Worm (Caenorhabditis elegans) whole organism, L1 larva: ENCODE measurements around the gene R12C12.6.

Experiments
- C04F5.9 ChIP-seq: sonication (generic microtip); optimal IDR thresholded peaks from 2 replicates; lab custom pipeline; 2016; ENCODE audit warnings: missing genetic modification characterization, missing compliant biosample characterization
- C16A3.4 ChIP-seq: fragments of 150-350 bp; optimal IDR thresholded peaks from 2 replicates; lab custom pipeline; 2014; ENCODE audit warnings: missing biosample characterization, missing genetic modification characterization
- C34B4.2 ChIP-seq: sonication (generic microtip); optimal IDR thresholded peaks from 2 replicates; lab custom pipeline; 2017; ENCODE audit warnings: mild to moderate bottlenecking, missing genetic modification characterization, missing compliant biosample characterization
- Y116A8C.19 ChIP-seq: sonication (generic microtip); optimal IDR thresholded peaks from 2 replicates; lab custom pipeline; 2016; ENCODE audit warnings: missing compliant biosample characterization, missing genetic modification characterization, borderline replicate concordance
- alr-1 ChIP-seq: fragments of 200-800 bp; sonication (Bioruptor generic); optimal IDR thresholded peaks from 2 replicates; lab custom pipeline; 2018; ENCODE audit warnings: borderline replicate concordance, mild to moderate bottlenecking, missing genetic modification characterization, missing compliant biosample characterization
- blmp-1 ChIP-seq: fragments of 150-350 bp; optimal IDR thresholded peaks from 2 replicates; lab custom pipeline; 2014; ENCODE audit warnings: missing biosample characterization, missing genetic modification characterization
- ceh-63 ChIP-seq: fragments of 200-800 bp; sonication (Bioruptor generic); optimal IDR thresholded peaks from 2 replicates; lab custom pipeline; 2018; ENCODE audit warnings: mild to moderate bottlenecking, missing genetic modification characterization, missing compliant biosample characterization
- ceh-82 ChIP-seq, 3 experiments: fragments of 150-350 bp in 1 of 3; sonication (generic microtip) in 2 of 3; optimal IDR thresholded peaks; 2 replicates each; lab custom pipeline; 2014 to 2017; ENCODE audit warnings: missing biosample characterization in 3 of 3, missing genetic modification characterization in 3 of 3
- ceh-88 ChIP-seq: fragments of 200-800 bp; sonication (Bioruptor generic); IDR thresholded peaks from 2 replicates; pipeline ENCODE4 v1.3.6; 2022; ENCODE audit warnings: missing genetic modification characterization, missing compliant biosample characterization
- ces-1 ChIP-seq: fragments of 150-350 bp; optimal IDR thresholded peaks from 2 replicates; lab custom pipeline; 2014; ENCODE audit warnings: missing biosample characterization, missing genetic modification reagents, missing genetic modification characterization
- dpl-1 ChIP-seq, 3 experiments: fragments of 150-350 bp in 2 of 3; sonication (generic microtip) in 1 of 3; optimal IDR thresholded peaks; 2 replicates each; lab custom pipeline; 2014 to 2017; ENCODE audit warnings: missing biosample characterization in 3 of 3, missing genetic modification characterization in 3 of 3, missing genetic modification reagents in 3 of 3
- dsc-1 ChIP-seq: sonication (generic microtip); optimal IDR thresholded peaks from 2 replicates; lab custom pipeline; 2016; ENCODE audit warnings: mild to moderate bottlenecking, missing genetic modification characterization, missing compliant biosample characterization
- efl-3 ChIP-seq: fragments of 200-800 bp; sonication (Bioruptor generic); optimal IDR thresholded peaks from 2 replicates; lab custom pipeline; 2018; ENCODE audit warnings: mild to moderate bottlenecking, missing genetic modification characterization, missing compliant biosample characterization
- elt-2 ChIP-seq: sonication (generic microtip); optimal IDR thresholded peaks from 2 replicates; lab custom pipeline; 2016; ENCODE audit warnings: missing genetic modification characterization, mild to moderate bottlenecking, inconsistent platforms, missing compliant biosample characterization, missing genetic modification reagents
- ets-5 ChIP-seq: fragments of 200-800 bp; sonication (Bioruptor generic); IDR thresholded peaks from 2 replicates; pipeline ENCODE4 v1.3.6; 2022; ENCODE audit warnings: missing genetic modification characterization, missing compliant biosample characterization
- fkh-10 ChIP-seq: sonication (generic microtip); optimal IDR thresholded peaks from 2 replicates; lab custom pipeline; 2017; ENCODE audit warnings: missing biosample characterization, missing genetic modification reagents, missing genetic modification characterization
- fkh-8 ChIP-seq: sonication (generic microtip); optimal IDR thresholded peaks from 2 replicates; lab custom pipeline; 2016; ENCODE audit warnings: mild to moderate bottlenecking, missing genetic modification characterization, missing compliant biosample characterization
- fos-1 ChIP-seq: fragments of 150-350 bp; optimal IDR thresholded peaks from 2 replicates; lab custom pipeline; 2014; ENCODE audit warnings: missing biosample characterization, missing genetic modification characterization
- hpl-2 ChIP-seq: fragments of 150-350 bp; optimal IDR thresholded peaks from 2 replicates; lab custom pipeline; 2014; ENCODE audit warnings: missing biosample characterization, missing genetic modification reagents, missing genetic modification characterization
- lin-14 ChIP-seq: fragments of 200-800 bp; sonication (Bioruptor generic); optimal IDR thresholded peaks from 2 replicates; lab custom pipeline; 2018; ENCODE audit warnings: mild to moderate bottlenecking, missing genetic modification characterization, moderate library complexity, missing compliant biosample characterization
- lin-39 ChIP-seq: fragments of 150-350 bp; optimal IDR thresholded peaks from 2 replicates; lab custom pipeline; 2014; ENCODE audit warnings: missing biosample characterization, missing genetic modification reagents, missing genetic modification characterization
- lir-3 ChIP-seq: sonication (generic microtip); optimal IDR thresholded peaks from 2 replicates; lab custom pipeline; 2016; ENCODE audit warnings: mild to moderate bottlenecking, missing genetic modification characterization, moderate library complexity, missing compliant biosample characterization; ENCODE audit not compliant: poor library complexity
- lsy-2 ChIP-seq, 2 experiments: fragments of 150-350 bp; optimal IDR thresholded peaks; 2 replicates each; lab custom pipeline; 2014; ENCODE audit warnings: missing biosample characterization in 2 of 2, missing genetic modification characterization in 2 of 2
- mdl-1 ChIP-seq, 2 experiments: fragments of 150-350 bp; optimal IDR thresholded peaks; 2 replicates each; lab custom pipeline; 2014 to 2017; ENCODE audit warnings: missing biosample characterization in 2 of 2, missing genetic modification characterization in 2 of 2, inconsistent platforms in 1 of 2
- mef-2 ChIP-seq: fragments of 150-350 bp; optimal IDR thresholded peaks from 2 replicates; lab custom pipeline; 2014; ENCODE audit warnings: missing biosample characterization, missing genetic modification characterization
- mep-1 ChIP-seq: fragments of 150-350 bp; optimal IDR thresholded peaks from 2 replicates; lab custom pipeline; 2014; ENCODE audit warnings: missing biosample characterization, missing genetic modification characterization
- nhr-11 ChIP-seq: fragments of 150-350 bp; optimal IDR thresholded peaks from 2 replicates; lab custom pipeline; 2014; ENCODE audit warnings: missing biosample characterization, missing genetic modification characterization
- nhr-12 ChIP-seq: sonication (generic microtip); optimal IDR thresholded peaks from 2 replicates; lab custom pipeline; 2017; ENCODE audit warnings: missing biosample characterization, missing genetic modification characterization
- nhr-19 ChIP-seq: fragments of 200-800 bp; sonication (Bioruptor generic); conservative IDR thresholded peaks from 2 replicates; pipeline ENCODE4 v1.3.6; 2022; ENCODE audit warnings: missing genetic modification characterization, missing compliant biosample characterization
- nhr-20 ChIP-seq: sonication (generic microtip); optimal IDR thresholded peaks from 2 replicates; lab custom pipeline; 2016; ENCODE audit warnings: mild to moderate bottlenecking, missing genetic modification characterization, missing compliant biosample characterization
- nhr-237 ChIP-seq: fragments of 150-350 bp; optimal IDR thresholded peaks from 2 replicates; lab custom pipeline; 2014; ENCODE audit warnings: missing biosample characterization, missing genetic modification characterization
- nhr-28 ChIP-seq: fragments of 150-350 bp; optimal IDR thresholded peaks from 2 replicates; lab custom pipeline; 2014; ENCODE audit warnings: missing biosample characterization, missing genetic modification characterization
- nhr-47 ChIP-seq: sonication (generic microtip); optimal IDR thresholded peaks from 2 replicates; lab custom pipeline; 2016; ENCODE audit warnings: mild to moderate bottlenecking, missing genetic modification characterization, moderate library complexity, missing compliant biosample characterization
- nhr-71 ChIP-seq: sonication (generic microtip); optimal IDR thresholded peaks from 2 replicates; lab custom pipeline; 2016; ENCODE audit warnings: mild to moderate bottlenecking, missing genetic modification characterization, moderate library complexity, missing compliant biosample characterization
- nhr-76 ChIP-seq: sonication (generic microtip); optimal IDR thresholded peaks from 2 replicates; lab custom pipeline; 2017; ENCODE audit warnings: missing biosample characterization, missing genetic modification characterization
- nhr-77 ChIP-seq: fragments of 150-350 bp; optimal IDR thresholded peaks from 2 replicates; lab custom pipeline; 2014; ENCODE audit warnings: missing biosample characterization, missing genetic modification characterization
- nhr-90 ChIP-seq: sonication (generic microtip); optimal IDR thresholded peaks from 2 replicates; lab custom pipeline; 2016; ENCODE audit warnings: mild to moderate bottlenecking, missing genetic modification characterization, missing compliant biosample characterization; ENCODE audit not compliant: poor library complexity
- pag-3 ChIP-seq: sonication (generic microtip); optimal IDR thresholded peaks from 2 replicates; lab custom pipeline; 2017; ENCODE audit warnings: missing genetic modification characterization, mild to moderate bottlenecking, missing compliant biosample characterization, antibody characterized with exemption, borderline replicate concordance; ENCODE audit not compliant: insufficient read depth
- pax-3 ChIP-seq: fragments of 200-800 bp; sonication (Bioruptor generic); optimal IDR thresholded peaks from 2 replicates; lab custom pipeline; 2018; ENCODE audit warnings: mild to moderate bottlenecking, missing genetic modification characterization, moderate library complexity, missing compliant biosample characterization
- skn-1 ChIP-seq: fragments of 150-350 bp; optimal IDR thresholded peaks from 2 replicates; lab custom pipeline; 2014; ENCODE audit warnings: missing biosample characterization, missing genetic modification characterization
- sptf-1 ChIP-seq: fragments of 150-350 bp; optimal IDR thresholded peaks from 2 replicates; lab custom pipeline; 2014; ENCODE audit warnings: missing biosample characterization, missing genetic modification characterization
- sup-37 ChIP-seq: fragments of 200-800 bp; sonication (Bioruptor generic); optimal IDR thresholded peaks from 2 replicates; lab custom pipeline; 2018; ENCODE audit warnings: mild to moderate bottlenecking, missing genetic modification characterization, missing compliant biosample characterization
- unc-130 ChIP-seq: fragments of 150-350 bp; optimal IDR thresholded peaks from 2 replicates; lab custom pipeline; 2017; ENCODE audit warnings: missing biosample characterization, missing genetic modification characterization, inconsistent platforms
- unc-30 ChIP-seq: sonication (generic microtip); optimal IDR thresholded peaks from 2 replicates; lab custom pipeline; 2017; ENCODE audit warnings: missing biosample characterization, missing genetic modification characterization
- unc-86 ChIP-seq: sonication (generic microtip); optimal IDR thresholded peaks from 2 replicates; lab custom pipeline; 2016; ENCODE audit warnings: missing genetic modification characterization, missing compliant biosample characterization
- unc-98 ChIP-seq: fragments of 200-800 bp; sonication (Bioruptor generic); IDR thresholded peaks from 2 replicates; pipeline ENCODE4 v1.3.6; 2022; ENCODE audit warnings: missing genetic modification characterization, missing compliant biosample characterization
- vab-15 ChIP-seq: sonication (generic microtip); optimal IDR thresholded peaks from 2 replicates; lab custom pipeline; 2017; ENCODE audit warnings: missing genotype, mild to moderate bottlenecking, missing genetic modification characterization, missing compliant biosample characterization
- xbp-1 ChIP-seq: sonication (generic microtip); optimal IDR thresholded peaks from 2 replicates; lab custom pipeline; 2016; ENCODE audit warnings: missing genetic modification characterization, missing compliant biosample characterization
- ztf-4 ChIP-seq: fragments of 150-350 bp; optimal IDR thresholded peaks from 2 replicates; lab custom pipeline; 2014; ENCODE audit warnings: missing biosample characterization, missing genetic modification characterization

Gene R12C12.6

ce11 chrII:6049546-6049945 is 1.9 kb upstream of the R12C12.6 start (continued):
- no peak for TF ChIP-seq nhr-90
- TF ChIP-seq unc-30 (tag; lab: Kevin White, UChicago): no peak
- peak in 1 of 2 experiments; percentile 9 for TF ChIP-seq lsy-2 (tag; optimal IDR thresholded peaks at IDR 0.05; lab: Kevin White, UChicago)
- no peak for TF ChIP-seq nhr-71 (tag; lab: Kevin White, UChicago)
- no peak for TF ChIP-seq vab-15 (tag; lab: Kevin White, UChicago)
- no peak for TF ChIP-seq nhr-11
- no peak for TF ChIP-seq C34B4.2 (tag; lab: Kevin White, UChicago)
- no peak for TF ChIP-seq alr-1 (tag; lab: Kevin White, UChicago)
- no peak for TF ChIP-seq mdl-1 (tag; optimal IDR thresholded peaks at IDR 0.05; lab: Kevin White, UChicago)
- no peak for TF ChIP-seq sup-37

- TF ChIP-seq ets-5 (GFP tag; lab: Robert Waterston, UW): no peak
- TF ChIP-seq nhr-237 (tag; lab: Kevin White, UChicago): no peak
- peak; percentile 67 for TF ChIP-seq lin-14 (GFP tag; lab: Kevin White, UChicago)
- no peak for TF ChIP-seq efl-3 (GFP tag; lab: Kevin White, UChicago)
- TF ChIP-seq lir-3: no peak
- TF ChIP-seq elt-2 (tag; lab: Kevin White, UChicago): no peak
- TF ChIP-seq sup-37: no peak
- no peak for TF ChIP-seq fkh-8
- peak; percentile 33 for TF ChIP-seq nhr-47 (tag; lab: Kevin White, UChicago)
- no peak for TF ChIP-seq nhr-12 (tag; lab: Kevin White, UChicago)
- TF ChIP-seq fkh-10 (GFP tag; lab: Kevin White, UChicago): no peak
- no peak for TF ChIP-seq nhr-28 (tag; lab: Kevin White, UChicago)
- no peak for TF ChIP-seq ceh-63 (GFP tag; lab: Kevin White, UChicago)
- TF ChIP-seq ceh-82 (tag; optimal IDR thresholded peaks at IDR 0.05; lab: Kevin White, UChicago): no peak
- TF ChIP-seq nhr-77 (tag; lab: Kevin White, UChicago): peak; percentile 13
- no peak for TF ChIP-seq unc-98 (GFP tag; lab: Robert Waterston, UW)
- no peak for TF ChIP-seq pax-3
- peak; percentile 40 for TF ChIP-seq nhr-71 (tag; lab: Kevin White, UChicago)
- peak; percentile 22 for TF ChIP-seq nhr-20
- no peak for TF ChIP-seq Y116A8C.19 (tag; lab: Kevin White, UChicago)
- TF ChIP-seq skn-1: no peak
- TF ChIP-seq nhr-76 (tag; lab: Kevin White, UChicago): no peak
- no peak for TF ChIP-seq nhr-11
- TF ChIP-seq unc-30 (tag; lab: Kevin White, UChicago): no peak
- TF ChIP-seq mef-2: no peak
- TF ChIP-seq mep-1 (tag; lab: Kevin White, UChicago): peak; percentile 52
- no peak for TF ChIP-seq pag-3 (tag; lab: Kevin White, UChicago)
- no peak for TF ChIP-seq nhr-90
- TF ChIP-seq ztf-4 (tag; lab: Kevin White, UChicago): no peak
- peak in 1 of 3 experiments; percentile 28 for TF ChIP-seq dpl-1 (GFP tag; optimal IDR thresholded peaks at IDR 0.05; lab: Kevin White, UChicago)
- no peak for TF ChIP-seq lin-39
- TF ChIP-seq ces-1 (GFP tag; lab: Kevin White, UChicago): no peak
- TF ChIP-seq alr-1 (tag; lab: Kevin White, UChicago): no peak
- TF ChIP-seq dsc-1: no peak
- no peak for TF ChIP-seq hpl-2
- TF ChIP-seq nhr-19 (GFP tag; lab: Robert Waterston, UW): no peak
- no peak for TF ChIP-seq sptf-1 (tag; lab: Kevin White, UChicago)
- no peak for TF ChIP-seq C04F5.9
- TF ChIP-seq fos-1: no peak
- no peak for TF ChIP-seq C16A3.4 (tag; lab: Kevin White, UChicago)
- TF ChIP-seq unc-86: no peak
- TF ChIP-seq xbp-1 (tag; lab: Kevin White, UChicago): no peak
- TF ChIP-seq blmp-1 (tag; lab: Kevin White, UChicago): peak; percentile 93
- TF ChIP-seq unc-130: no peak
- TF ChIP-seq ceh-88 (GFP tag; lab: Robert Waterston, UW): no peak
These were observed 1.5 kb downstream of the R12C12.6 start for ce11 chrII:6046023-6046631.
